Fruit fly (Drosophila melanogaster) S2 (cell line): Measurements from ENCODE around the gene Alp10.

Experiments used
- CG8478 ChIP-seq: fragments of >200 bp; optimal IDR thresholded peaks from 2 replicates; lab custom pipeline; 2018
- CTCF ChIP-seq, 2 experiments: fragments of >200 bp; optimal IDR thresholded peaks; 2 replicates each; lab custom pipeline; 2018

Gene Alp10

DNA sequence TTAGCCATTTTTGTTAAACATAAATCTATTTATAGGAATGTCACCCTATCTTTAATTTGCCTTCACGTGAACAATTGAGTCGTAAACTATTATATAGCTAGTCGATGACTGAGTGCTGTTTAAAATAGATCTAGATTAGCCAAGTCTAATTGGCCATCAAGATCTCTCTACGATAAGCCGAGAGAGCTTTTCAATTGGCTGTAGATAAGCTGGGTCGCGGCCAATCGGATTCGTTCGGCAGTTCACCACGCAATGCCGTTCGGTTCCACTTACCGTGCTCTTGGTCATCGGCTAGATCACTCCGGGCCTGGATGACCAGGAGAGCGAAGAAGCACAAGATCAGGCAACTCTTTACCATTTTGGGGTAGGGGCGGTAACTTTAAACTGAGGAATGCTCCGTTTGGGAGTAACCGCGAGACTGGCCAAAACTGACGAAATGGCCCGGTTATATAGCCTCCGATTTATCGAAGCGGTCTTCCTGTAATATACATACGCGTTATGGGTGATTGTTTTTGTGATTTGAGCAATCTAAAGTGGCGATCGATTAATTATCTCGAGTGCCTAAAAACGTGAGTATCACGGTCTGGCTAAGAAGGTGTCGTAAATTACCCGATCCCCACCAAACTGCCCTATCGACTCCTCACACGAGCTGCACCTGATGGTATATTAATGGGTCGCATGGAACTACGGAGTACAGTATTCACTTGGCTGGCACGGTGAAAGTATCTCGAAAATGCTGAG lies at the start of gene Alp10, which contains the start of gene Alp9:
Gene Alp10 (minus strand): TSS at position 420 of the 741 bp plus-strand sequence.
Gene Alp9 (plus strand): TSS at position 690 of the 741 bp plus-strand sequence.
- TF ChIP-seq CTCF (optimal IDR thresholded peaks at IDR 0.05; lab: Kevin White, UChicago) (no peak), CG8478 (no peak)

DNA sequence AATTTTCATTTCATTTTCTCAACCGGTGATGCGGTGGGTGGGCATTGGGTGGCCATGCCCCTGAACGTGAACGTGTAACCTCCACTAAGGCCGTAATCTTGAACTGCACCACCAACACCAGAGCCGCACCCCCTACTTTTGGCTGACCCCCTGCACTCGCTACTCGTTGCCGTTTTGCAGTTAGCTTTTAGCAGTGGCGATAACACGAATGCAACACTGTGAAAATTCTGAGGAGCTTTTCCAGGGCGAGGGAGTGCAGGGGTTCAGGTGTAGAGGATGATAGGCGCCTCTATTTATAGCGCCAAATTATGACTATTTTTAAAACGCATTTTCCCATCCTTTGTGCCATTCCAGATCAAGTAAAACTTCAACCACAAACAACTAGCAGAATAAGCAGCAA lies 48.7 kb upstream of the Alp10 start:
- no peak for TF ChIP-seq CTCF (optimal IDR thresholded peaks at IDR 0.05; lab: Kevin White, UChicago)
- TF ChIP-seq CG8478, result no peak

DNA sequence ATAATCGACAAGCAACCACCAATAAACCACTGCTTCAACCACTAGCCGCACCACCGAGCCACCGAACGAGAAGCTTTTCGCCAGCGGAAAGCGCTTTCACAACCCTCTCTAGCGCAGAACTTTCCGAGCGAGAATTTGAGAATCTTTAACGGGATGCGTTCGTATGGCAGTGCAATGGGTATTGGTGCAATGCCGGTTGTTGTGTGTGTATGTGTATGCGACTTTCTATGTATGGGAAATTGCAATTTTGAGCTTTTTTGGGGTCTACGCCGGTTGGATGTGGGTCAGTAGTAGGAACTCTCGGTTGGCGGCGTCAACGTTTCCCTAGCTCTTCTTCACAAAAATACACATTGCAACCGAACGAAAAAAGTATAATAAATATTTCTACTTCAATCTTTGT lies 47.8 kb upstream of the Alp10 start:
- TF ChIP-seq CTCF (optimal IDR thresholded peaks at IDR 0.05; lab: Kevin White, UChicago) (no peak), CG8478 (no peak)

DNA sequence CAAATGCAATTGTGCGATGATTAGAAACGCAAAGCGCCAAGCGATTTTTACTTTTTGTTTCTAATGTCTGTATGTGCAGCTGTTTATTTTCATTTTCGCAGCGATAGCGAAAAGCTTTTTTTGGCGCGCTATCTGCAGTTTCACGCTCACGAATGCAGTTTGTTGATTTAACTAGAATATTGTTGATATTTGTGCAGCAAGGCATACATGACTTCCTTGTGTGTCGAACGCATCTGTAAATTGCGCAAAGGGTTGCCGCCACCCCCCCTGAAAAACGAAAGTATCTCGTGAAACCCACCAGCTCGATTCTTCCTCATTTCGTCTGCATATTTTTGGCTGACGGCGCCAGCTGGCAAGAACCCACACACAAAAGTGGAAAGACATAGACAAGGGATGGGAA lies 46.5 kb upstream of the Alp10 start:
- no peak for TF ChIP-seq CTCF (optimal IDR thresholded peaks at IDR 0.05; lab: Kevin White, UChicago)
- no peak for TF ChIP-seq CG8478

DNA sequence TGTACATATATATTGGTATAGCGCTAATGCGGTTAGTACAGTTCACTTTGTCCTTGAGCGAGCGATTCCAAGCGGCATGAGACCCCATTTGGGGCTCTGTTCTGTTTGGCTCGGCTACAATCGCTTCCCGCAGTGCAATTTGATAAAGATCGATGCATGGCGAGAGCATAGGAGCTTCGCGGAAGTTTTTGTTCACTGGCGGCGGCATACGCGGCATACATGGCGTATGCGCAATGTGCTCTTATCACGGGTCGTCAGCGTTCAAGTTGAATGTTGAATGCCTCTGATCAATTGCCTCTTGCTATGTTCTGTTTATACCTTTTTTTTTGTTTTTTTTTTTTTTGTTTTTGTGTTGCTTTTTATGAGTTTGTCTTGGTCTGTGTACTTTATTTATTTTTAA lies 46.0 kb upstream of the Alp10 start:
- no peak for TF ChIP-seq CTCF (optimal IDR thresholded peaks at IDR 0.05; lab: Kevin White, UChicago)
- no peak for TF ChIP-seq CG8478

DNA sequence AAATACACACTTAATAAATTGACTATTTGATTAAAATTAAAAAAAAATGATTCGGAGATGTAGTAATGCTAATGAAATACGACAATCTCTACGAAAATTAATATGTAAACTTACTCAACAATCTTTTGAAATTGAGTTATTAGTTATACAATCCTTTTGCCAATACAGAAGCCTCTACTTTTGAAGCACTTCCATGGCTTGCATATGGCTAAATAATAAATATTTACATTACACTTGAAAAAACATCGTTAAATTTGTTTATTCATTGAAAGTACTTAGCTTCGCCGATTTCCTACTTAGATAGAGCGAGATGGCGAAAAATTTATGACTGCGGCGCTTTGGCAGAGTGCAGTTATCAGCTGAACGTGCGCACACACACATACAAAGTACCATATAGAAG lies 45.6 kb upstream of the Alp10 start:
- no peak for TF ChIP-seq CTCF (optimal IDR thresholded peaks at IDR 0.05; lab: Kevin White, UChicago)
- no peak for TF ChIP-seq CG8478

DNA sequence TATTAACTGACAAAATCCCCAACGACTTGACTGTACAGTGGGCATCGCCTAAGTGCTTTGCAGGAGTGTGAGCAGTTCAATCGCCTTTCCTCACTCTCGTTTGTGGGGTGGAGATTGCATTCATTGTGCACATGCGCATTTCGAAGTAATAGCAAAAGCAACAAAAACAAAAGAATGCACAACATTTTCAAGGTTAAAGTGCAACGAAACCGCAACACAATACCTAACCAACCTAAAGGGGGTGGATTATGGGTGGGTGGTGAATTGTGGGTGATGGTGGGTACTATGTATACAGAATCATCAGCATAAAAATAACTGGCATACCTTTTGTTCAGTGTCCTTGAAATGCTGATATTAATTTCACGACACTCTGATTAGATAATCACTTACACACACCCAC lies 44.4 kb upstream of the Alp10 start:
- TF ChIP-seq CG8478 (no peak), CTCF (optimal IDR thresholded peaks at IDR 0.05; lab: Kevin White, UChicago) (no peak)

DNA sequence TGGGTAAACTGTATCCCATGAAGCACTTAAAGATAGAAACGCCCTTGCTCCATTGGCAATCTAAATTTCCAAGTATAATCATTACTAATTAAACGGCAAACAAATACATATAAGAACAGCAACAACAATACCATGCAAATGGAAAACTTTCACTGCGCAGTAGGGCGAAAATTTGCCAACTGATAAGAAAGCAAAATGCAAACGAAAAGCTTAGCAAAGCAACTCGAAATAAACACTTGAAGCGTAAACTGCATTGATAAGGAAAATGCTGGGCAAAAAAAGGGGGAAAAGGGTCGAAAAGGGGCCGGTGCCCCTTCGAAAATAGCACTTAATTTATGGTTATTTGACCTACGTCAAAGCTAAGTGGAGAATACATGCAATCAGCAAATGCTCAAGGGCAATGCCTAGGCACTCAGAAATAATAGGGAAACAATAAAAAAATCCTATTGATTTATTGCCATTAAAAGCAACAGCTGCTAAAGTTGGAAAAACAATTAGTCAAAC lies 43.5 kb upstream of the Alp10 start:
- no peak for TF ChIP-seq CG8478
- no peak for TF ChIP-seq CTCF (optimal IDR thresholded peaks at IDR 0.05; lab: Kevin White, UChicago)

DNA sequence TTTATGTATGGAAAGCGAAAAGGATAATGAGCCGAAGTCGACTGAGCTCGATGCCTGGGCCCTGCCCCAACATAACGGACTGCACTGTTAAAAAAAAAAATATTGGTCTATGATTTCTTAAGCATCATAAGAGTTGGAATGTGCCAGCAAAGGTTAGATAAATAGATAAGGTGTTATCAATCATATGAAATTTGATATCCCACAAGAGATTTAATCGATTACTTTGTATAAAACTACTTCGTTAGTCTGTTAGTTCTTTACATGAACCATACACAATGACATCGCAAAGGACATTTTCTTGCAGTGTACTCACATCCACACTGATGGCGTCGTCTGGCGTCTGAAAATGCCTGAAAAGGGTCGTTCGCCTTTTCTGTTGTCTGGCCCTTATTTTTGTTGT lies 42.4 kb upstream of the Alp10 start:
- TF ChIP-seq CTCF (optimal IDR thresholded peaks at IDR 0.05; lab: Kevin White, UChicago) (no peak), CG8478 (no peak)

DNA sequence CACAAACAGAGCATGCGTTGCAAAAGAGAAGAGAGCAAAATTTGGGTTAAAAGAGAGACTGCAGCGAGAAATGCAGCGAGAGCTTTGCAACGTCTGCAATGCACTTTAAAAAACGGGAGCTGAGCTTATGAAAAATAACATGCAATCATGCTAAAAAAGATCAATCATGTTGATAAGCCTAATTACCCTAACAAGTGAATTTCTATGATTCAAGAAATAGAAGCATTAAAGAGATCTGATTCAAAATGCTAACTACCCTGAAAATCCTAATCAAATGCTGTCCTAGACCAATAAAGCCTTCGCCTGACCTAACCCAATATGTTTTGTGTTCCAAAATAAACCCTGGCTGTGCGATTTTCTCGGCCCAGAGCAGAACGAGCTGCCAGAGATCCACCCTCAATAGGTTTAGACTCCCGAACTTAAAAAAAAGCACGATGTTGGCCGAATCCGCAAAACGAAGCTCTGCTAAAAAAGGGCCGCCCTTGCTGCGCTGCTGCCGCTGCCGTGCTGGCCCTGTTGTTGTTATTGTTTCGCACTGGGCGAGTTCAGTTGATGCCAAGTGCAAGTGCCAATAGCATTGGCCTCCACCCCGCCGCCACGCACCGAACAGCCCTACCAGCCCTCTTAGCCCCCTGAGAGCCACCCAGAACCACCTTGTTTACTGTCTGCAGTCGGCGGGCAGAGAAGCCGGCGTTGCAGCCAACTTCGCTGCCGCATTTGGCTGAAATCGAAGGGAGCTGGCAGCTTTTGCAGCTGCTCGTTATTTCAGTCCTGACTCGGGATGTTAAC lies 40.4 kb upstream of the Alp10 start:
- no peak for TF ChIP-seq CTCF (optimal IDR thresholded peaks at IDR 0.05; lab: Kevin White, UChicago)
- TF ChIP-seq CG8478, result no peak

DNA sequence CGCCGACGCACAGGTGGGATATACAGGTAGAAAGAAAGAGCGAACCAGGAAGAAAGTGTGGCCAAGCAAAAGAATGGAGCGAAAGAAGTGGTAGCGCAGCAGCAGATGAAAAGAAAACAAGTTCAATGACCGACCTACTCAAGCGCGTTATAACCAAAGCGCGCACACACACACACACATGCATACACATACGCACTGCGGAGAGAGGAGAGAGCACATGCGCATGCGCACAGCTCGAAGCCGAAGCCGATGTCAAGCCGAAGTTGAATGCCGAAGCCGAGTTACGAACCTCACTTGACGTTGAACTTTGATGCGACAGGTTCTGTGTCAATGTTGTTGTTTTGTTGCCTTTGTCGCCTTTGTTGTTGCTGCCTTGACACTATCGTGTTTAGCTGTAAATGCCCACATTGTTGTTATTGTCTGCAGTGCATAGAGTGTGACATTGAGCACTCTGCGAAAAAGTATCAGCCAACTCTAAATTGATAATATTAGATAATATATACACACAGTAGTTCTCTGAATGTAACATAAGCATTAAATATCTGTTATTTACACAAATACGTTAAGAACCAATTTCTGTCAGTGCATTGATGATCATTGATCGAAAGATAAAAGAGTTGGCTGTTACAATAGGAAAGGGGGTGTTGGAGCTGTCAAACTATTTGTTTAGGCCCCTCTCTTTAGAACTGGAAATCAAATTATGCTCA lies 39.3 kb upstream of the Alp10 start:
- TF ChIP-seq CG8478 (no peak), CTCF (optimal IDR thresholded peaks at IDR 0.05; lab: Kevin White, UChicago) (no peak)

DNA sequence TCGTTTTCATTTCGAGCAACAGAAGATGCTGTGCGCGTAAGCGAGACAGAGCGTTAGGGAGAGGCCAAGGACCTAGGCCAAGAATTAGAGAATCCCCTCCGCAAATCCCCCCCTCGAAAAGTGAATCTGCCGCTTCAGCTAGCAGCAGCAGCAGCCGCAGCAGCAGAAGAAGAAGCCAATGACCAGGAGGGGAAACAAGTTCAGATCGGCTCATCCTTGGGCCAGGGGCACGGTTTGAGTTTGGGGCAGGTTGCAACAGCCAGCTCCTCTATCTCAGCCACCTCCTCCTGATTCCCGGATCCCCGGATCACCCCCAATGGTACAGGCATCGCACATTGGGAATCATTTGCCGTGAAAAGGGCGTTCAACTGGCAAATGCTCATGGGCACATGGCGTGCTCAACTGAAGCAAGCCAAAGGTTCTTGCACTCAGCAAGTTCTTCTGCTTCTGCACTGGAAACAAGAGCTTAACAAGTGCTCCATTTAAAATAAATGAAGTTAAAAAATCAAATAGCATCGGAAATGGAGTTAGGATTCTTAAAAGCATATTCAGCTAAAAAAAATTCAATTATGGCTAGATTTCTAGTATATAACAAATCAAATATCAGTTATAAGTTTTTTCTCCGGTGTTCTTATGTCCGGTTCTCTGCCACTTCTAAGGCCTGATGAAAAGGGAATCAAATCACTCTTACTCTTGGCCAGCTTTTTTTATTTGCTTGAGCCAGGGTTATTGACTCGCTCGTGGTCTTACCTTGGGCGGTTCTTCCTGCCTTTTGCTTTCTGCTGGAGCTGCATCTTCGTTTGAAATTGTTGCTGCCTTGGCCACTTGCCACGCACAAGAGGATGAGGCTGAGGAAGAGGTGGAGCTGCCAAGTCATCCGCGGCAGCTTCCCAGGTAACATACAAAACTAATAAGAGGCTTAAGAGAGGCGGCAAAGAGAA lies 38.4 kb upstream of the Alp10 start:
- TF ChIP-seq CTCF (optimal IDR thresholded peaks at IDR 0.05; lab: Kevin White, UChicago), result no peak
- TF ChIP-seq CG8478, result no peak

DNA sequence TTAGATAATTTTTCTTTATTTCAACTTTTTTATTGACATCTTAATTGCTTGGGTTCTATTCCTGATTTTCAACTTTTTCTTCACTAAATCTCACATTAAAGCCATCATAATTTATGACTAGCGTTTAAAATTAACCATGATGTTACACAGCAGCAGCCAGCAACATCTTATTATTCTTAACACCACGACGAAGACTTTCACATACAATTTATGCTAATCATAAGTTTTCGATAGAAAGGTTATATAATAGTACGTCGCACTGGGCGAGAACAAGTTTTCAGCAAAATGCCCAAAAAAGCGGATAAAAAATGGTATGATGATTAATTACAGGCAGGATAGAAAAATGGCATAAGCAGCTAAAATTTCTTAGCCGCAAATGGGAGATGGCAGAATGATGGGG lies 36.8 kb upstream of the Alp10 start:
- TF ChIP-seq CTCF (optimal IDR thresholded peaks at IDR 0.05; lab: Kevin White, UChicago), result no peak
- TF ChIP-seq CG8478, result no peak

DNA sequence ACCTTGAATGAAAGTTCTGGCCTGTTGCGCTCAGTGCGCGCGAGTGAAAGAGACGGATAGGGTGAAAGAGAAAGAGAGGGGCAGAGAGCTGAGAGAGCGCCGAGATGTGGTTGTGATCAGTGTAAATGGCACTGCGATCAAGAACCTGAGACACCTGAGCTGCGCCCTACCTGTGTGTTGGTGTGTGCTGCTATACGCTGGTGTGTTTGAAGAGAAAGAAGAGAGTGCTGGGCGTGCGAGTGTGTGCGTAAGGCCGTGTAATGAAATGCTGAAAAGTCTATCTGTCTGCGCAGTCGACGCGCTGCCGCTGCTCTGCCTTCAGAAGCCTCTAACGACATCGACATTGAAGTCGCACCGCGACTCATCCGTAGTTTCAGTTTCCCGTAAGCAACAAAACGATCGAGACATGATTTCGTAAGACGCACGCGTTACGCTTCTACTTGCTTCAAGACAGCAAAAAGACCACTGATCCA lies 35.6 kb upstream of the Alp10 start, which contains the start of gene Blimp-1:
Gene Blimp-1 (plus strand): TSS at position 376 of the 473 bp plus-strand sequence.
- no peak for TF ChIP-seq CG8478
